Fruit fly (Drosophila melanogaster) whole organism, embryonic: ENCODE measurements around the gene CG10730.

Source experiments
- Aef1 ChIP-seq: fragments of 200-800 bp; sonication (Bioruptor generic); IDR thresholded peaks from 3 replicates; pipeline ENCODE4 v1.3.6; 2022; ENCODE audit warnings: missing biosample characterization, missing genetic modification characterization
- Bgb ChIP-seq: fragments of 200-800 bp; sonication (Bioruptor generic); IDR thresholded peaks from 2 replicates; pipeline ENCODE4 v1.3.6; 2022; ENCODE audit warnings: missing biosample characterization, missing genetic modification characterization; ENCODE audit not compliant: partially characterized antibody
- Blimp-1 ChIP-seq: fragments of 200-800 bp; sonication (Bioruptor generic); optimal IDR thresholded peaks from 3 replicates; lab custom pipeline; 2018; ENCODE audit warnings: missing biosample characterization, missing genetic modification characterization, mild to moderate bottlenecking, moderate library complexity, missing genetic modification reagents
- BtbVII ChIP-seq: fragments of 200-800 bp; sonication (Bioruptor generic); optimal IDR thresholded peaks from 3 replicates; lab custom pipeline; 2017; ENCODE audit warnings: missing biosample characterization, mild to moderate bottlenecking, missing genetic modification characterization
- C15 ChIP-seq: fragments of 200-800 bp; sonication (Bioruptor generic); IDR thresholded peaks from 3 replicates; pipeline ENCODE4 v1.3.6; 2022; ENCODE audit warnings: missing biosample characterization, missing genetic modification characterization
- CG11560 ChIP-seq: fragments of 200-800 bp; sonication (Bioruptor generic); IDR thresholded peaks from 3 replicates; pipeline ENCODE4 v1.3.6; 2022; ENCODE audit warnings: missing biosample characterization, missing genetic modification characterization
- CG12236 ChIP-seq: fragments of 200-800 bp; sonication (Bioruptor generic); optimal IDR thresholded peaks from 2 replicates; lab custom pipeline; 2016; ENCODE audit warnings: missing biosample characterization, missing genetic modification characterization
- CG1233 ChIP-seq: fragments of 200-800 bp; sonication (Bioruptor generic); optimal IDR thresholded peaks from 4 replicates; lab custom pipeline; 2018; ENCODE audit warnings: missing biosample characterization, mild to moderate bottlenecking, missing genetic modification characterization
- CG15601 ChIP-seq: fragments of 200-800 bp; sonication (Bioruptor generic); optimal IDR thresholded peaks from 3 replicates; lab custom pipeline; 2019; ENCODE audit warnings: missing biosample characterization, mild to moderate bottlenecking, missing genetic modification characterization, moderate library complexity
- CG16863 ChIP-seq: fragments of 200-800 bp; sonication (Bioruptor generic); optimal IDR thresholded peaks from 3 replicates; lab custom pipeline; 2016; ENCODE audit warnings: missing biosample characterization, missing genetic modification characterization
- CG34224 ChIP-seq: fragments of 200-800 bp; sonication (Bioruptor generic); IDR thresholded peaks from 3 replicates; pipeline ENCODE4 v1.3.6; 2022; ENCODE audit warnings: missing biosample characterization, missing genetic modification characterization; ENCODE audit not compliant: partially characterized antibody
- CG34376 ChIP-seq: fragments of 200-800 bp; sonication (Bioruptor generic); optimal IDR thresholded peaks from 2 replicates; lab custom pipeline; 2018; ENCODE audit warnings: missing biosample characterization, mild to moderate bottlenecking, missing genetic modification characterization
- CG3726 ChIP-seq: fragments of 200-800 bp; sonication (Bioruptor generic); IDR thresholded peaks from 3 replicates; pipeline ENCODE4, ENCODE4 v1.3.6; 2022; ENCODE audit warnings: missing biosample characterization, missing genetic modification characterization
- CG5180 ChIP-seq: fragments of 200-800 bp; sonication (Bioruptor generic); optimal IDR thresholded peaks from 3 replicates; lab custom pipeline; 2017; ENCODE audit warnings: missing biosample characterization, missing genetic modification characterization, mild to moderate bottlenecking, moderate library complexity, missing genetic modification reagents
- CG8281 ChIP-seq: fragments of 200-800 bp; sonication (Bioruptor generic); optimal IDR thresholded peaks from 2 replicates; lab custom pipeline; 2018; ENCODE audit warnings: missing biosample characterization, mild to moderate bottlenecking, missing genetic modification characterization, moderate library complexity
- CG9932 ChIP-seq: fragments of 200-800 bp; sonication (Bioruptor generic); IDR thresholded peaks from 2 replicates; pipeline ENCODE4 v1.3.6; 2022; ENCODE audit warnings: missing biosample characterization, missing genetic modification characterization
- CHES-1-like ChIP-seq: fragments of 200-800 bp; sonication (Bioruptor generic); optimal IDR thresholded peaks from 2 replicates; lab custom pipeline; 2016; ENCODE audit warnings: missing biosample characterization, missing genetic modification characterization
- Deaf1 ChIP-seq: fragments of 200-800 bp; optimal IDR thresholded peaks from 3 replicates; lab custom pipeline; 2019; ENCODE audit warnings: missing biosample characterization, mild to moderate bottlenecking, missing genetic modification characterization, moderate library complexity
- Doc2 ChIP-seq: fragments of 200-800 bp; sonication (Bioruptor generic); IDR thresholded peaks from 2 replicates; pipeline ENCODE4 v1.3.6; 2022; ENCODE audit warnings: missing biosample characterization, missing genetic modification characterization
- Dref ChIP-seq: fragments of 200-800 bp; sonication (Bioruptor generic); IDR thresholded peaks from 2 replicates; pipeline ENCODE4 v1.3.6; 2022; ENCODE audit warnings: missing biosample characterization, missing genetic modification characterization
- E2f1 ChIP-seq: fragments of 200-800 bp; sonication (Bioruptor generic); IDR thresholded peaks from 2 replicates; pipeline ENCODE4 v1.3.6; 2022; ENCODE audit warnings: missing biosample characterization, missing genetic modification characterization
- E2f2 ChIP-seq: fragments of 200-800 bp; sonication (Bioruptor generic); IDR thresholded peaks from 2 replicates; pipeline ENCODE4 v1.3.6; 2022; ENCODE audit warnings: missing biosample characterization, missing genetic modification characterization
- Ets65A ChIP-seq: fragments of 200-800 bp; sonication (Bioruptor generic); peaks from one replicate; lab custom pipeline; 2016; ENCODE audit warnings: missing biosample characterization, missing genetic modification characterization
- HmgD ChIP-seq: fragments of 200-800 bp; sonication (Bioruptor generic); optimal IDR thresholded peaks from 3 replicates; lab custom pipeline; 2016; ENCODE audit warnings: missing biosample characterization, missing genetic modification characterization
- MBD-R2 ChIP-seq: fragments of 200-800 bp; sonication (Bioruptor generic); IDR thresholded peaks from 2 replicates; pipeline ENCODE4 v1.3.6; 2022; ENCODE audit warnings: missing biosample characterization, missing genetic modification characterization
- Med ChIP-seq: fragments of 200-800 bp; sonication (Bioruptor generic); peaks from one replicate; lab custom pipeline; 2016; ENCODE audit warnings: missing biosample characterization, missing genetic modification characterization, mild to moderate bottlenecking, inconsistent platforms, moderate library complexity
- Sox102F ChIP-seq: fragments of 200-800 bp; sonication (Bioruptor generic); optimal IDR thresholded peaks from 2 replicates; lab custom pipeline; 2018; ENCODE audit warnings: missing biosample characterization, mild to moderate bottlenecking, missing genetic modification characterization, moderate library complexity
- Sry-β ChIP-seq: fragments of 200-800 bp; sonication (Bioruptor generic); optimal IDR thresholded peaks from 2 replicates; lab custom pipeline; 2018; ENCODE audit warnings: missing biosample characterization, mild to moderate bottlenecking, missing genetic modification characterization, moderate library complexity
- bab2 ChIP-seq: fragments of 200-800 bp; sonication (Bioruptor generic); optimal IDR thresholded peaks from 2 replicates; lab custom pipeline; 2016; ENCODE audit warnings: missing biosample characterization, missing genetic modification characterization
- bcd ChIP-seq: fragments of 200-800 bp; sonication (Bioruptor generic); optimal IDR thresholded peaks from 2 replicates; lab custom pipeline; 2017; ENCODE audit warnings: missing biosample characterization, mild to moderate bottlenecking, missing genetic modification characterization
- bsh ChIP-seq, 2 experiments: fragments of 200-800 bp; sonication (Bioruptor generic); optimal IDR thresholded peaks; 2 replicates each; lab custom pipeline; 2017 to 2018; ENCODE audit warnings: mild to moderate bottlenecking in 2 of 2, missing biosample characterization in 2 of 2, missing genetic modification characterization in 2 of 2, moderate library complexity in 1 of 2
- crol ChIP-seq: fragments of 200-800 bp; sonication (Bioruptor generic); IDR thresholded peaks from 2 replicates; pipeline ENCODE4 v1.3.6; 2022; ENCODE audit warnings: missing biosample characterization, missing genetic modification characterization
- crp ChIP-seq, 2 experiments: fragments of 200-800 bp; sonication (Bioruptor generic); optimal IDR thresholded peaks; 2 replicates in 1 of 2; 3 replicates in 1 of 2; lab custom pipeline; 2017; ENCODE audit warnings: missing biosample characterization in 2 of 2, missing genetic modification characterization in 2 of 2, mild to moderate bottlenecking in 1 of 2, moderate library complexity in 1 of 2
- cwo ChIP-seq: fragments of 200-800 bp; sonication (Bioruptor generic); optimal IDR thresholded peaks from 3 replicates; lab custom pipeline; 2017; ENCODE audit warnings: missing biosample characterization, missing genetic modification characterization, mild to moderate bottlenecking, moderate library complexity, missing genetic modification reagents
- dpn ChIP-seq, 2 experiments: fragments of 200-800 bp; sonication (Bioruptor generic); optimal IDR thresholded peaks; 3 replicates each; lab custom pipeline; 2016; ENCODE audit warnings: missing biosample characterization in 2 of 2, missing genetic modification characterization in 2 of 2
- fd3F ChIP-seq: fragments of 200-800 bp; sonication (Bioruptor generic); optimal IDR thresholded peaks from 2 replicates; lab custom pipeline; 2018; ENCODE audit warnings: missing biosample characterization, mild to moderate bottlenecking, missing genetic modification characterization, moderate library complexity
- grau ChIP-seq: fragments of 200-800 bp; optimal IDR thresholded peaks from 3 replicates; lab custom pipeline; 2019; ENCODE audit warnings: missing biosample characterization, mild to moderate bottlenecking, missing genetic modification characterization, moderate library complexity
- hth ChIP-seq: fragments of >200 bp; optimal IDR thresholded peaks from 2 replicates; lab custom pipeline; 2017; ENCODE audit warnings: inconsistent platforms
- lab ChIP-seq: fragments of 200-800 bp; sonication (Bioruptor generic); optimal IDR thresholded peaks from 3 replicates; lab custom pipeline; 2017; ENCODE audit warnings: missing biosample characterization, missing genetic modification characterization, mild to moderate bottlenecking, moderate library complexity, missing genetic modification reagents
- maf-S ChIP-seq: fragments of 200-800 bp; sonication (Bioruptor generic); optimal IDR thresholded peaks from 2 replicates; lab custom pipeline; 2016; ENCODE audit warnings: missing biosample characterization, missing genetic modification characterization
- nerfin-1 ChIP-seq: fragments of 200-800 bp; sonication (Bioruptor generic); optimal IDR thresholded peaks from 3 replicates; lab custom pipeline; 2019; ENCODE audit warnings: missing biosample characterization, mild to moderate bottlenecking, missing genetic modification characterization, moderate library complexity
- odd ChIP-seq: fragments of 200-800 bp; sonication (Bioruptor generic); optimal IDR thresholded peaks from 2 replicates; lab custom pipeline; 2017; ENCODE audit warnings: missing biosample characterization, mild to moderate bottlenecking, missing genetic modification characterization
- p53 ChIP-seq: fragments of 200-800 bp; sonication (Bioruptor generic); optimal IDR thresholded peaks from 2 replicates; lab custom pipeline; 2016; ENCODE audit warnings: missing biosample characterization, missing genetic modification characterization
- pb ChIP-seq: fragments of 200-800 bp; sonication (Bioruptor generic); optimal IDR thresholded peaks from 3 replicates; lab custom pipeline; 2016; ENCODE audit warnings: missing biosample characterization, missing genetic modification characterization
- ro ChIP-seq: fragments of 200-800 bp; sonication (Bioruptor generic); IDR thresholded peaks from 2 replicates; pipeline ENCODE4 v1.3.6; 2022; ENCODE audit warnings: missing biosample characterization, missing genetic modification characterization
- sd ChIP-seq: fragments of 200-800 bp; sonication (Bioruptor generic); optimal IDR thresholded peaks from 3 replicates; lab custom pipeline; 2018; ENCODE audit warnings: missing biosample characterization, mild to moderate bottlenecking, missing genetic modification characterization, moderate library complexity
- slou ChIP-seq: fragments of 200-800 bp; sonication (Bioruptor generic); optimal IDR thresholded peaks from 3 replicates; lab custom pipeline; 2016; ENCODE audit warnings: missing biosample characterization, missing genetic modification characterization
- sob ChIP-seq: fragments of 200-800 bp; sonication (Bioruptor generic); IDR thresholded peaks from 2 replicates; pipeline ENCODE4 v1.3.6; 2022; ENCODE audit warnings: missing biosample characterization, missing genetic modification characterization
- sr ChIP-seq: fragments of 200-800 bp; sonication (Bioruptor generic); IDR thresholded peaks from 3 replicates; pipeline ENCODE4 v1.3.6; 2022; ENCODE audit warnings: missing biosample characterization, missing genetic modification characterization
- stwl ChIP-seq: fragments of 200-800 bp; sonication (Bioruptor generic); optimal IDR thresholded peaks from 3 replicates; lab custom pipeline; 2018; ENCODE audit warnings: missing biosample characterization, mild to moderate bottlenecking, missing genetic modification characterization, moderate library complexity
- tin ChIP-seq: fragments of 200-800 bp; sonication (Bioruptor generic); optimal IDR thresholded peaks from 3 replicates; lab custom pipeline; 2016; ENCODE audit warnings: missing biosample characterization, missing genetic modification characterization
- tio ChIP-seq: fragments of 200-800 bp; sonication (Bioruptor generic); optimal IDR thresholded peaks from 2 replicates; lab custom pipeline; 2017; ENCODE audit warnings: missing biosample characterization, missing genetic modification characterization, inconsistent platforms

CG10730 gene

DNA sequence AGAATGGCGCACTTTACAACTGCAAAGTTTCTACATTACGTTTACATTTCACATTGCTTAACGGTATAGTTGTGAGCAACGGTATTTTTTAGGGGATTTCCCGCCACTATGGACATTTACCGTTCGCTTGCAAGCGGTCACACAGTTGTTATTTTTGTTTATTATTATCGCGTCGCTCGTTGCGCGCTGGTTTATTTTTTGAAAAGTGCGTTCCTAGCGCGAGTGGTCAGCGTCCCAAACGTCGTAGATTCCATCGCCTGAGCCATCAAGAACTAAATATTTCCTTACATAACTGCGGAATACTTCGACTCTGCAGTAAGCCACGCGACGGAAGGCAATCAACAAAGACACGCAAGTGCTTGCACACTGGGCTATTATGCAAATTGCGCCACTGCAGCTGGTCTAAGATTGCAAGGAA lies 5.8 kb downstream of the CG10730 start, which contains the start of gene bwa (continued):
- TF ChIP-seq fd3F (GFP tag; lab: Kevin White, UChicago) = no peak
- TF ChIP-seq CG12236 (GFP tag; lab: Kevin White, UChicago) = no peak
- TF ChIP-seq CG16863 (GFP tag; lab: Kevin White, UChicago) = no peak
- TF ChIP-seq crol (GFP tag; lab: Robert Waterston, UW) = no peak
- no peak for TF ChIP-seq CG9932 (GFP tag; lab: Robert Waterston, UW)
- TF ChIP-seq Deaf1 (tag; lab: Kevin White, UChicago) = no peak
- TF ChIP-seq CG1233 (GFP tag; lab: Kevin White, UChicago) = peak; percentile 0
- TF ChIP-seq crp (GFP tag; optimal IDR thresholded peaks at IDR 0.05; lab: Kevin White, UChicago) = peak in 1 of 2 experiments; percentile 12
- TF ChIP-seq tin (GFP tag; lab: Kevin White, UChicago) = no peak
- no peak for TF ChIP-seq tio (GFP tag; lab: Kevin White, UChicago)
- TF ChIP-seq nerfin-1 (tag; lab: Kevin White, UChicago) = peak; percentile 51
- TF ChIP-seq Doc2 (GFP tag; lab: Robert Waterston, UW) = no peak
- TF ChIP-seq dpn (GFP tag; optimal IDR thresholded peaks at IDR 0.05; lab: Kevin White, UChicago) = peak in 1 of 2 experiments; percentile 21
- TF ChIP-seq E2f1 (GFP tag; lab: Robert Waterston, UW) = no peak
- peak; percentile 39 for TF ChIP-seq stwl (tag; lab: Kevin White, UChicago)
- peak; percentile 54 for TF ChIP-seq Dref (GFP tag; lab: Robert Waterston, UW)
- no peak for TF ChIP-seq Blimp-1 (GFP tag; lab: Kevin White, UChicago)
- no peak for TF ChIP-seq odd
- no peak for TF ChIP-seq ro (GFP tag; lab: Robert Waterston, UW)
- TF ChIP-seq CHES-1-like (GFP tag; lab: Kevin White, UChicago) = peak; percentile 6
- peak; percentile 46 for TF ChIP-seq HmgD
- no peak for TF ChIP-seq grau
- TF ChIP-seq lab (GFP tag; lab: Kevin White, UChicago) = no peak
- no peak for TF ChIP-seq bsh (GFP tag; optimal IDR thresholded peaks at IDR 0.05; lab: Kevin White, UChicago)
- no peak for TF ChIP-seq cwo (GFP tag; lab: Kevin White, UChicago)
- TF ChIP-seq BtbVII (GFP tag; lab: Kevin White, UChicago) = no peak
- TF ChIP-seq CG11560 = no peak
- peak; percentile 2 for TF ChIP-seq pb (GFP tag; lab: Kevin White, UChicago)
- no peak for TF ChIP-seq Sry-β (GFP tag; lab: Kevin White, UChicago)
- peak; percentile 90 for TF ChIP-seq E2f2
- peak; percentile 10 for TF ChIP-seq CG34376 (GFP tag; lab: Kevin White, UChicago)
- TF ChIP-seq CG8281 (tag; lab: Kevin White, UChicago) = no peak
- peak; percentile 49 for TF ChIP-seq Ets65A
- peak; percentile 33 for TF ChIP-seq p53 (GFP tag; lab: Kevin White, UChicago)
- no peak for TF ChIP-seq CG5180 (GFP tag; lab: Kevin White, UChicago)
- peak; percentile 51 for TF ChIP-seq MBD-R2
- no peak for TF ChIP-seq Sox102F (GFP tag; lab: Kevin White, UChicago)
- TF ChIP-seq Med (GFP tag; lab: Kevin White, UChicago) = peak; percentile 73
- no peak for TF ChIP-seq slou (GFP tag; lab: Kevin White, UChicago)
- TF ChIP-seq sob (GFP tag; lab: Robert Waterston, UW) = no peak
- peak; percentile 35; the same call in 2 of the 3 replicates for TF ChIP-seq Aef1 (GFP tag; lab: Robert Waterston, UW)
- no peak for TF ChIP-seq sd
- no peak for TF ChIP-seq bcd (GFP tag; lab: Kevin White, UChicago)
- TF ChIP-seq bab2 = no peak
- TF ChIP-seq Bgb (GFP tag; lab: Robert Waterston, UW) = peak; percentile 29; the same call in 1 of the 2 replicates
- no peak for TF ChIP-seq maf-S (GFP tag; lab: Kevin White, UChicago)
- TF ChIP-seq CG34224 (GFP tag; lab: Robert Waterston, UW) = no peak
- no peak for TF ChIP-seq CG15601 (tag; lab: Kevin White, UChicago)
- TF ChIP-seq CG3726 (GFP tag; lab: Robert Waterston, UW) = no peak
- TF ChIP-seq hth (lab: Kevin White, UChicago) = no peak
- TF ChIP-seq sr (GFP tag; lab: Robert Waterston, UW) = no peak
- no peak for TF ChIP-seq C15
